Fruit fly (Drosophila melanogaster) whole organism, embryonic: ENCODE data around the gene Hinfp.

Source experiments
- Asciz ChIP-seq: fragments of 200-800 bp; sonication (Bioruptor generic); optimal IDR thresholded peaks from 2 replicates; lab custom pipeline; 2017; ENCODE audit warnings: missing biosample characterization, mild to moderate bottlenecking, missing genetic modification characterization, missing genetic modification reagents
- CG10654 ChIP-seq: fragments of 200-800 bp; sonication (Bioruptor generic); optimal IDR thresholded peaks from 2 replicates; lab custom pipeline; 2016; ENCODE audit warnings: missing biosample characterization, missing genetic modification characterization
- CG11398 ChIP-seq: fragments of 200-800 bp; sonication (Bioruptor generic); optimal IDR thresholded peaks from 2 replicates; lab custom pipeline; 2016; ENCODE audit warnings: missing biosample characterization, missing genetic modification characterization
- CG12104 ChIP-seq: fragments of 200-800 bp; sonication (Bioruptor generic); optimal IDR thresholded peaks from 3 replicates; lab custom pipeline; 2016; ENCODE audit warnings: missing biosample characterization, missing genetic modification characterization
- CG14050 ChIP-seq: fragments of 200-800 bp; sonication (Bioruptor generic); IDR thresholded peaks from 3 replicates; pipeline ENCODE4 v1.3.6; 2022; ENCODE audit warnings: missing biosample characterization, missing genetic modification characterization
- CG1602 ChIP-seq: fragments of 200-800 bp; sonication (Bioruptor generic); optimal IDR thresholded peaks from 3 replicates; lab custom pipeline; 2016; ENCODE audit warnings: missing biosample characterization, missing genetic modification characterization
- CG17361 ChIP-seq: fragments of 200-800 bp; sonication (Bioruptor generic); IDR thresholded peaks from 3 replicates; pipeline ENCODE4 v1.3.6; 2022; ENCODE audit warnings: missing biosample characterization, missing genetic modification characterization
- CG18476 ChIP-seq: fragments of 200-800 bp; sonication (Bioruptor generic); optimal IDR thresholded peaks from 2 replicates; lab custom pipeline; 2016; ENCODE audit warnings: missing biosample characterization, mild to moderate bottlenecking, missing genetic modification characterization
- CG18619 ChIP-seq: fragments of 200-800 bp; sonication (Bioruptor generic); optimal IDR thresholded peaks from 3 replicates; lab custom pipeline; 2017; ENCODE audit warnings: missing biosample characterization, mild to moderate bottlenecking, missing genetic modification characterization
- CG2199 ChIP-seq: fragments of 200-800 bp; sonication (Bioruptor generic); IDR thresholded peaks from 3 replicates; pipeline ENCODE4 v1.3.6; 2022; ENCODE audit warnings: missing biosample characterization, missing genetic modification characterization
- CG2875 ChIP-seq: fragments of 200-800 bp; sonication (Bioruptor generic); optimal IDR thresholded peaks from 2 replicates; lab custom pipeline; 2017; ENCODE audit warnings: missing biosample characterization, mild to moderate bottlenecking, missing genetic modification characterization, missing genetic modification reagents
- CG30403 ChIP-seq: fragments of 200-800 bp; sonication (Bioruptor generic); optimal IDR thresholded peaks from 3 replicates; lab custom pipeline; 2016; ENCODE audit warnings: missing biosample characterization, missing genetic modification characterization
- CG31441 ChIP-seq: fragments of 200-800 bp; sonication (Bioruptor generic); IDR thresholded peaks from 2 replicates; pipeline ENCODE4 v1.3.6; 2022; ENCODE audit warnings: missing biosample characterization, missing genetic modification characterization
- CG34422 ChIP-seq: fragments of 200-800 bp; sonication (Bioruptor generic); IDR thresholded peaks from 3 replicates; pipeline ENCODE4 v1.3.6; 2022; ENCODE audit warnings: missing biosample characterization, missing genetic modification characterization
- CG3726 ChIP-seq: fragments of 200-800 bp; sonication (Bioruptor generic); IDR thresholded peaks from 3 replicates; pipeline ENCODE4, ENCODE4 v1.3.6; 2022; ENCODE audit warnings: missing biosample characterization, missing genetic modification characterization
- CG4404 ChIP-seq: fragments of 200-800 bp; sonication (Bioruptor generic); IDR thresholded peaks from 2 replicates; pipeline ENCODE4 v1.3.6; 2022; ENCODE audit warnings: missing biosample characterization, missing genetic modification characterization
- CG5953 ChIP-seq: fragments of 200-800 bp; sonication (Bioruptor generic); IDR thresholded peaks from 2 replicates; pipeline ENCODE4 v1.3.6; 2022; ENCODE audit warnings: missing biosample characterization, missing genetic modification characterization
- CG6765 ChIP-seq: fragments of 200-800 bp; sonication (Bioruptor generic); optimal IDR thresholded peaks from 3 replicates; lab custom pipeline; 2017; ENCODE audit warnings: missing biosample characterization, mild to moderate bottlenecking, missing genetic modification characterization
- CG6791 ChIP-seq: fragments of 200-800 bp; sonication (Bioruptor generic); IDR thresholded peaks from 3 replicates; pipeline ENCODE4 v1.3.6; 2022; ENCODE audit warnings: missing biosample characterization, missing genetic modification characterization; ENCODE audit not compliant: partially characterized antibody
- CG8924 ChIP-seq: fragments of 200-800 bp; optimal IDR thresholded peaks from 3 replicates; lab custom pipeline; 2019; ENCODE audit warnings: missing biosample characterization, mild to moderate bottlenecking, missing genetic modification characterization, moderate library complexity
- CG9727 ChIP-seq: fragments of 200-800 bp; sonication (Bioruptor generic); optimal IDR thresholded peaks from 3 replicates; lab custom pipeline; 2017; ENCODE audit warnings: missing biosample characterization, mild to moderate bottlenecking, missing genetic modification characterization
- CG9932 ChIP-seq: fragments of 200-800 bp; sonication (Bioruptor generic); IDR thresholded peaks from 2 replicates; pipeline ENCODE4 v1.3.6; 2022; ENCODE audit warnings: missing biosample characterization, missing genetic modification characterization
- CkIIα-i1 ChIP-seq: fragments of 200-800 bp; sonication (Bioruptor generic); IDR thresholded peaks from 2 replicates; pipeline ENCODE4 v1.3.6; 2022; ENCODE audit warnings: missing biosample characterization, missing genetic modification characterization
- Dp ChIP-seq: fragments of 200-800 bp; sonication (Bioruptor generic); optimal IDR thresholded peaks from 2 replicates; lab custom pipeline; 2018; ENCODE audit warnings: missing biosample characterization, mild to moderate bottlenecking, missing genetic modification characterization, moderate library complexity
- H2.0 ChIP-seq: fragments of 200-800 bp; sonication (Bioruptor generic); IDR thresholded peaks from 2 replicates; pipeline ENCODE4 v1.3.6; 2022; ENCODE audit warnings: missing biosample characterization, missing genetic modification characterization
- Hr3 ChIP-seq: fragments of 200-800 bp; sonication (Bioruptor generic); optimal IDR thresholded peaks from 3 replicates; lab custom pipeline; 2016; ENCODE audit warnings: missing biosample characterization, missing genetic modification characterization
- Myb ChIP-seq: fragments of 200-800 bp; sonication (Bioruptor generic); optimal IDR thresholded peaks from 2 replicates; lab custom pipeline; 2016; ENCODE audit warnings: missing biosample characterization, missing genetic modification characterization
- Opbp ChIP-seq: fragments of 200-800 bp; sonication (Bioruptor generic); IDR thresholded peaks from 3 replicates; pipeline ENCODE4 v1.3.6; 2022; ENCODE audit warnings: missing biosample characterization, missing genetic modification characterization; ENCODE audit not compliant: partially characterized antibody
- Sin3A ChIP-seq: fragments of >200 bp; optimal IDR thresholded peaks from 2 replicates; lab custom pipeline; 2018
- Sox100B ChIP-seq: fragments of 200-800 bp; sonication (Bioruptor generic); optimal IDR thresholded peaks from 3 replicates; lab custom pipeline; 2018; ENCODE audit warnings: missing biosample characterization, mild to moderate bottlenecking, missing genetic modification characterization
- Ssrp ChIP-seq: fragments of 200-800 bp; sonication (Bioruptor generic); optimal IDR thresholded peaks from 2 replicates; lab custom pipeline; 2018; ENCODE audit warnings: missing biosample characterization, mild to moderate bottlenecking, missing genetic modification characterization, moderate library complexity
- Xrp1 ChIP-seq: fragments of 200-800 bp; sonication (Bioruptor generic); IDR thresholded peaks from 2 replicates; pipeline ENCODE4 v1.3.6; 2022; ENCODE audit warnings: missing biosample characterization, missing genetic modification characterization
- amos ChIP-seq: fragments of 200-800 bp; sonication (Bioruptor generic); IDR thresholded peaks from 2 replicates; pipeline ENCODE4 v1.3.6; 2022; ENCODE audit warnings: missing biosample characterization, missing genetic modification characterization; ENCODE audit not compliant: partially characterized antibody
- ase ChIP-seq: fragments of 200-800 bp; sonication (Bioruptor generic); IDR thresholded peaks from 3 replicates; pipeline ENCODE4 v1.3.6; 2022; ENCODE audit warnings: missing biosample characterization, missing genetic modification characterization
- bowl ChIP-seq: fragments of 200-800 bp; sonication (Bioruptor generic); IDR thresholded peaks from 2 replicates; pipeline ENCODE4 v1.3.6; 2022; ENCODE audit warnings: missing biosample characterization, missing genetic modification characterization
- chn ChIP-seq: fragments of 200-800 bp; sonication (Bioruptor generic); optimal IDR thresholded peaks from 2 replicates; lab custom pipeline; 2016; ENCODE audit warnings: missing biosample characterization, missing genetic modification characterization
- emc ChIP-seq: fragments of 200-800 bp; sonication (Bioruptor generic); optimal IDR thresholded peaks from 2 replicates; lab custom pipeline; 2016; ENCODE audit warnings: missing biosample characterization, missing genetic modification characterization
- eyg ChIP-seq: fragments of 200-800 bp; sonication (Bioruptor generic); optimal IDR thresholded peaks from 3 replicates; lab custom pipeline; 2016; ENCODE audit warnings: missing biosample characterization, missing genetic modification characterization
- fd64A ChIP-seq: fragments of 200-800 bp; sonication (Bioruptor generic); optimal IDR thresholded peaks from 3 replicates; lab custom pipeline; 2018; ENCODE audit warnings: missing biosample characterization, mild to moderate bottlenecking, missing genetic modification characterization
- fd96Cb ChIP-seq: fragments of 200-800 bp; sonication (Bioruptor generic); optimal IDR thresholded peaks from 2 replicates; lab custom pipeline; 2018; ENCODE audit warnings: missing biosample characterization, mild to moderate bottlenecking, missing genetic modification characterization, moderate library complexity
- ftz-f1 ChIP-seq: fragments of 200-800 bp; sonication (Bioruptor generic); optimal IDR thresholded peaks from 2 replicates; lab custom pipeline; 2016; ENCODE audit warnings: missing biosample characterization, missing genetic modification characterization
- her ChIP-seq: fragments of 200-800 bp; sonication (Bioruptor generic); optimal IDR thresholded peaks from 2 replicates; lab custom pipeline; 2016; ENCODE audit warnings: missing biosample characterization, missing genetic modification characterization
- klu ChIP-seq: fragments of 200-800 bp; sonication (Bioruptor generic); IDR thresholded peaks from 2 replicates; pipeline ENCODE4 v1.3.6; 2022; ENCODE audit warnings: missing biosample characterization, missing genetic modification characterization
- kni ChIP-seq: fragments of 200-800 bp; sonication (Bioruptor generic); optimal IDR thresholded peaks from 3 replicates; lab custom pipeline; 2017; ENCODE audit warnings: mild to moderate bottlenecking, missing biosample characterization, missing genetic modification reagents, missing genetic modification characterization
- nerfin-1 ChIP-seq: fragments of 200-800 bp; sonication (Bioruptor generic); optimal IDR thresholded peaks from 3 replicates; lab custom pipeline; 2019; ENCODE audit warnings: missing biosample characterization, mild to moderate bottlenecking, missing genetic modification characterization, moderate library complexity
- pzg ChIP-seq: fragments of 200-800 bp; sonication (Bioruptor generic); optimal IDR thresholded peaks from 3 replicates; lab custom pipeline; 2018; ENCODE audit warnings: missing biosample characterization, mild to moderate bottlenecking, missing genetic modification characterization, moderate library complexity
- repo ChIP-seq: fragments of 200-800 bp; sonication (Bioruptor generic); optimal IDR thresholded peaks from 2 replicates; lab custom pipeline; 2016; ENCODE audit warnings: missing biosample characterization, missing genetic modification characterization
- sqz ChIP-seq: fragments of 200-800 bp; sonication (Bioruptor generic); optimal IDR thresholded peaks from 3 replicates; lab custom pipeline; 2018; ENCODE audit warnings: missing biosample characterization, mild to moderate bottlenecking, missing genetic modification characterization
- stc ChIP-seq: fragments of 200-800 bp; sonication (Bioruptor generic); IDR thresholded peaks from 2 replicates; pipeline ENCODE4 v1.3.6; 2022; ENCODE audit warnings: missing biosample characterization, missing genetic modification characterization
- z ChIP-seq: fragments of 200-800 bp; sonication (Bioruptor generic); IDR thresholded peaks from 3 replicates; pipeline ENCODE4 v1.3.6; 2022; ENCODE audit warnings: missing biosample characterization, missing genetic modification characterization

Gene Hinfp

dm6 chrX:629239-629821 is 4.0 kb downstream of the Hinfp start, which contains the start of the genes RpL36 and Mybbp1A (continued):
- TF ChIP-seq chn (peak; percentile 72), CG2875 (peak; percentile 72), Myb (GFP tag; lab: Kevin White, UChicago) (peak; percentile 83), CG4404 (GFP tag; lab: Robert Waterston, UW) (peak; percentile 31), repo (GFP tag; lab: Kevin White, UChicago) (peak; percentile 66), nerfin-1 (tag; lab: Kevin White, UChicago) (peak; percentile 49), CG9727 (GFP tag; lab: Kevin White, UChicago) (peak; percentile 88), CG17361 (GFP tag; lab: Robert Waterston, UW) (peak; percentile 76; the same call in 2 of the 3 replicates), CG31441 (GFP tag; lab: Robert Waterston, UW) (peak; percentile 70), CG18476 (peak; percentile 9), CG9932 (GFP tag; lab: Robert Waterston, UW) (peak; percentile 68), CG2199 (GFP tag; lab: Robert Waterston, UW) (0 out of 3 replicates have a peak, but pooled peaks have one; percentile 17), her (GFP tag; lab: Kevin White, UChicago) (peak; percentile 86), CG1602 (GFP tag; lab: Kevin White, UChicago) (peak; percentile 31), Xrp1 (GFP tag; lab: Robert Waterston, UW) (0 out of 2 replicates have a peak, but pooled peaks have one; percentile 17), CG6765 (peak; percentile 79), fd64A (GFP tag; lab: Kevin White, UChicago) (peak; percentile 68), Ssrp (tag; lab: Kevin White, UChicago) (peak; percentile 5), z (GFP tag; lab: Robert Waterston, UW) (no peak), CG11398 (GFP tag; lab: Kevin White, UChicago) (peak; percentile 65), CG6791 (peak; percentile 85), CG34422 (peak; percentile 79), CkIIα-i1 (GFP tag; lab: Robert Waterston, UW) (no peak), CG5953 (peak; percentile 58; the same call in 1 of the 2 replicates), kni (peak; percentile 79), Opbp (GFP tag; lab: Robert Waterston, UW) (peak; percentile 88), CG14050 (GFP tag; lab: Robert Waterston, UW) (peak; percentile 32; the same call in 2 of the 3 replicates), CG3726 (GFP tag; lab: Robert Waterston, UW) (0 out of 3 replicates have a peak, but pooled peaks have one; percentile 37), CG8924 (tag; lab: Kevin White, UChicago) (peak; percentile 39), ftz-f1 (GFP tag; lab: Kevin White, UChicago) (peak; percentile 54), CG30403 (peak; percentile 72), amos (GFP tag; lab: Robert Waterston, UW) (peak; percentile 91), klu (peak; percentile 30; the same call in 1 of the 2 replicates), Sox100B (GFP tag; lab: Kevin White, UChicago) (peak; percentile 70), fd96Cb (no peak), ase (GFP tag; lab: Robert Waterston, UW) (peak; percentile 56; the same call in 2 of the 3 replicates), Hr3 (GFP tag; lab: Kevin White, UChicago) (peak; percentile 56), CG10654 (peak; percentile 62), pzg (GFP tag; lab: Kevin White, UChicago) (peak; percentile 88), emc (GFP tag; lab: Kevin White, UChicago) (peak; percentile 80), Sin3A (lab: Kevin White, UChicago) (peak; percentile 92), stc (GFP tag; lab: Robert Waterston, UW) (peak; percentile 45), bowl (0 out of 2 replicates have a peak, but pooled peaks have one; percentile 30), Asciz (GFP tag; lab: Kevin White, UChicago) (no peak), eyg (GFP tag; lab: Kevin White, UChicago) (peak; percentile 77), CG12104 (GFP tag; lab: Kevin White, UChicago) (peak; percentile 81), H2.0 (GFP tag; lab: Robert Waterston, UW) (peak; percentile 66), CG18619 (GFP tag; lab: Kevin White, UChicago) (peak; percentile 85), sqz (GFP tag; lab: Kevin White, UChicago) (peak; percentile 71), Dp (GFP tag; lab: Kevin White, UChicago) (peak; percentile 75)
